Fruit fly (Drosophila melanogaster) whole organism, pupa: ENCODE results near the gene IntS6.

Source experiments
- CG10348 ChIP-seq: fragments of 200-800 bp; sonication (Bioruptor generic); IDR thresholded peaks from 2 replicates; pipeline ENCODE4 v1.3.6; 2022; ENCODE audit warnings: missing biosample characterization, missing genetic modification characterization
- CG12605 ChIP-seq: fragments of 200-800 bp; sonication (Bioruptor generic); IDR thresholded peaks from 2 replicates; pipeline ENCODE4 v1.3.6; 2022; ENCODE audit warnings: missing biosample characterization, missing genetic modification characterization
- CG13204 ChIP-seq: fragments of 200-800 bp; sonication (Bioruptor generic); optimal IDR thresholded peaks from 2 replicates; lab custom pipeline; 2018; ENCODE audit warnings: missing biosample characterization, mild to moderate bottlenecking, missing genetic modification characterization, moderate library complexity
- CG14655 ChIP-seq: fragments of 200-800 bp; sonication (Bioruptor generic); optimal IDR thresholded peaks from 3 replicates; lab custom pipeline; 2017; ENCODE audit warnings: mild to moderate bottlenecking, missing biosample characterization, missing genetic modification reagents, missing genetic modification characterization
- CG15710 ChIP-seq: fragments of 200-800 bp; sonication (Bioruptor generic); optimal IDR thresholded peaks from 2 replicates; lab custom pipeline; 2018; ENCODE audit warnings: missing biosample characterization, mild to moderate bottlenecking, missing genetic modification characterization, moderate library complexity
- CG17806 ChIP-seq: fragments of 200-800 bp; sonication (Bioruptor generic); optimal IDR thresholded peaks from 2 replicates; lab custom pipeline; 2018; ENCODE audit warnings: missing biosample characterization, mild to moderate bottlenecking, missing genetic modification characterization, moderate library complexity
- CG32121 ChIP-seq: fragments of 200-800 bp; sonication (Bioruptor generic); IDR thresholded peaks from 2 replicates; pipeline ENCODE4 v1.3.6; 2022; ENCODE audit warnings: missing biosample characterization, missing genetic modification characterization
- CG34367 ChIP-seq: fragments of 200-800 bp; sonication (Bioruptor generic); optimal IDR thresholded peaks from 2 replicates; lab custom pipeline; 2018; ENCODE audit warnings: missing biosample characterization, mild to moderate bottlenecking, missing genetic modification characterization
- CG4496 ChIP-seq: fragments of 200-800 bp; sonication (Bioruptor generic); IDR thresholded peaks from 3 replicates; pipeline ENCODE4 v1.3.6; 2022; ENCODE audit warnings: missing biosample characterization, missing genetic modification characterization
- CG8159 ChIP-seq: fragments of 200-800 bp; sonication (Bioruptor generic); optimal IDR thresholded peaks from 3 replicates; lab custom pipeline; 2018; ENCODE audit warnings: missing biosample characterization, mild to moderate bottlenecking, missing genetic modification characterization, moderate library complexity
- CG8301 ChIP-seq: fragments of 200-800 bp; sonication (Bioruptor generic); optimal IDR thresholded peaks from 2 replicates; lab custom pipeline; 2018; ENCODE audit warnings: missing biosample characterization, mild to moderate bottlenecking, missing genetic modification characterization
- CG9948 ChIP-seq: fragments of 200-800 bp; sonication (Bioruptor generic); optimal IDR thresholded peaks from 2 replicates; lab custom pipeline; 2018; ENCODE audit warnings: missing biosample characterization, mild to moderate bottlenecking, missing genetic modification characterization, moderate library complexity
- D1 ChIP-seq: fragments of 200-800 bp; sonication (Bioruptor generic); optimal IDR thresholded peaks from 2 replicates; lab custom pipeline; 2018; ENCODE audit warnings: missing biosample characterization, mild to moderate bottlenecking, missing genetic modification characterization, moderate library complexity
- EcR ChIP-seq: fragments of 200-800 bp; sonication (Bioruptor generic); optimal IDR thresholded peaks from 3 replicates; lab custom pipeline; 2019; ENCODE audit warnings: missing biosample characterization, missing genetic modification characterization, mild to moderate bottlenecking, moderate library complexity, missing genetic modification reagents
- Ets98B ChIP-seq: fragments of 200-800 bp; sonication (Bioruptor generic); IDR thresholded peaks from 2 replicates; pipeline ENCODE4 v1.3.6; 2022; ENCODE audit warnings: missing biosample characterization, missing genetic modification characterization
- Pif1A ChIP-seq: fragments of 200-800 bp; sonication (Bioruptor generic); optimal IDR thresholded peaks from 3 replicates; lab custom pipeline; 2016; ENCODE audit warnings: missing biosample characterization, missing genetic modification characterization
- Pif1B ChIP-seq: fragments of 200-800 bp; sonication (Bioruptor generic); optimal IDR thresholded peaks from 3 replicates; lab custom pipeline; 2016; ENCODE audit warnings: missing biosample characterization, missing genetic modification characterization
- Snoo ChIP-seq: fragments of 200-800 bp; sonication (Bioruptor generic); optimal IDR thresholded peaks from 3 replicates; lab custom pipeline; 2017; ENCODE audit warnings: missing biosample characterization, mild to moderate bottlenecking, missing genetic modification characterization, inconsistent platforms
- fd96Ca ChIP-seq: fragments of 200-800 bp; sonication (Bioruptor generic); IDR thresholded peaks from 3 replicates; pipeline ENCODE4 v1.3.6; 2022; ENCODE audit warnings: missing biosample characterization, missing genetic modification characterization
- gl ChIP-seq: fragments of 200-800 bp; sonication (Bioruptor generic); optimal IDR thresholded peaks from 2 replicates; lab custom pipeline; 2018; ENCODE audit warnings: missing biosample characterization, mild to moderate bottlenecking, missing genetic modification characterization
- rn ChIP-seq: fragments of 200-800 bp; sonication (Bioruptor generic); IDR thresholded peaks from 2 replicates; pipeline ENCODE4 v1.3.6; 2022; ENCODE audit warnings: missing biosample characterization, missing genetic modification characterization

Gene IntS6

DNA sequence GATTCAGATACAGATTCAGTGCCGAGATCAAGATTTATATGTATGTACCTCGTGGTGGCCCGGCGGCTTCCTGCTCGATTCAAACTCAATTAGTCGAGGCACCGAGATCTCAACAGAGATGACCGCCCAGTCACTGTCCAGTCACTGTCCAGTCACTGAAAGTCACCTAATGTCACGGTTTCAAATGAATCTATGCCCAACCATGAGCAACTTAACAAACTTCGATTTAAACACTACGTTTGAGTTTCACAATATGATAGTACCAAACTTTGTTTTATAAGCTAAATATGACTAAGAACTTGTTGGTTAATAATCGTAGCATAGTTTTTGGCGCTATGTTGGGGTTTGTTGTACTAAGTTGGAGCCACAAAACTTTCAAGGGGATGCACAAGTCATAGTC lies 42.0 kb downstream of the IntS6 start:
- TF ChIP-seq CG34367 (tag; lab: Kevin White, UChicago) = no peak
- no peak for TF ChIP-seq CG8159 (tag; lab: Kevin White, UChicago)
- TF ChIP-seq Snoo (tag; lab: Kevin White, UChicago) = no peak
- no peak for TF ChIP-seq CG15710
- no peak for TF ChIP-seq CG8301 (tag; lab: Kevin White, UChicago)
- no peak for TF ChIP-seq CG12605
- TF ChIP-seq Pif1B (GFP tag; lab: Kevin White, UChicago) = no peak
- TF ChIP-seq EcR (GFP tag; lab: Kevin White, UChicago) = no peak
- no peak for TF ChIP-seq CG32121 (GFP tag; lab: Robert Waterston, UW)
- no peak for TF ChIP-seq CG14655
- TF ChIP-seq CG13204 (GFP tag; lab: Kevin White, UChicago) = no peak
- TF ChIP-seq CG10348 = no peak
- no peak for TF ChIP-seq CG4496 (GFP tag; lab: Robert Waterston, UW)
- no peak for TF ChIP-seq Pif1A (GFP tag; lab: Kevin White, UChicago)
- TF ChIP-seq rn = no peak
- no peak for TF ChIP-seq gl (tag; lab: Kevin White, UChicago)
- no peak for TF ChIP-seq CG9948

DNA sequence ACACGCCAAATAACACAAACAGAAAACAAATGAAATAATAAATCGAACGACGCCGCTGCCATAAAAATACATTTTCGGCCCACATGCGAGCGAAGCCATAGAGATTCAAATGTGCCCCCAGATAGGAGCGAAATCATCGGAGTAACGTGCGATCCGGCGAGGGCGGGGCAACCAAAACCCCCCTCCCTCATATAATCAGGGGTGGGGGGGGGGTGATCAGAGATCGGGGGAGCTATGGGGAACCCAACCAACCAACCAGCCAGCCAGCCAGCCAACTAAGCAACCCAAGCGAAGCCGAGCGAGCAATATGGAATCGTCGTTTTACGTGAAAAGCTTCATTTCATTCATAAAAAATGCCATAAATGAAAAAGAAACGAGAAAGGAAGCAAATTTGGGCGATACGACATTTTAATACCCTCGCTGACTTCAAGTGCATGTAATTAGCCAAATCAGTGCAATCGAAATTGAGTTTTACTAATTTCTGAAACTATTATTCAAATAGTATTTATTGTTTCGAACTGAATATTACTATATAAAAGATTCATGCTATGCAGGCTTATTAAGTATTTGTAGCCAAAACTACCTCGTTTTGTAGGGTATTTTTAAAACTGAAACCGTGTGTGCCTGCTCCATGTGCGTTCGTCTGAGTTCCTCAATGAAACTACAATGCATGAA lies 47.1 kb downstream of the IntS6 start:
- TF ChIP-seq Snoo (tag; lab: Kevin White, UChicago) (peak; percentile 40), CG34367 (tag; lab: Kevin White, UChicago) (peak; percentile 15), CG8301 (tag; lab: Kevin White, UChicago) (peak; percentile 65), fd96Ca (no peak), rn (0 out of 2 replicates have a peak, but pooled peaks have one; percentile 30), CG32121 (GFP tag; lab: Robert Waterston, UW) (peak; percentile 26; the same call in 1 of the 2 replicates), CG8159 (tag; lab: Kevin White, UChicago) (peak; percentile 70), CG17806 (peak; percentile 62), CG14655 (peak; percentile 54), CG4496 (GFP tag; lab: Robert Waterston, UW) (no peak; the same call in 2 of the 3 replicates), CG13204 (GFP tag; lab: Kevin White, UChicago) (no peak), EcR (GFP tag; lab: Kevin White, UChicago) (no peak), Pif1A (GFP tag; lab: Kevin White, UChicago) (peak; percentile 60), CG15710 (peak; percentile 59), CG9948 (peak; percentile 53), Ets98B (GFP tag; lab: Robert Waterston, UW) (0 out of 2 replicates have a peak, but pooled peaks have one; percentile 31), CG12605 (0 out of 2 replicates have a peak, but pooled peaks have one; percentile 11), Pif1B (GFP tag; lab: Kevin White, UChicago) (peak; percentile 55)

DNA sequence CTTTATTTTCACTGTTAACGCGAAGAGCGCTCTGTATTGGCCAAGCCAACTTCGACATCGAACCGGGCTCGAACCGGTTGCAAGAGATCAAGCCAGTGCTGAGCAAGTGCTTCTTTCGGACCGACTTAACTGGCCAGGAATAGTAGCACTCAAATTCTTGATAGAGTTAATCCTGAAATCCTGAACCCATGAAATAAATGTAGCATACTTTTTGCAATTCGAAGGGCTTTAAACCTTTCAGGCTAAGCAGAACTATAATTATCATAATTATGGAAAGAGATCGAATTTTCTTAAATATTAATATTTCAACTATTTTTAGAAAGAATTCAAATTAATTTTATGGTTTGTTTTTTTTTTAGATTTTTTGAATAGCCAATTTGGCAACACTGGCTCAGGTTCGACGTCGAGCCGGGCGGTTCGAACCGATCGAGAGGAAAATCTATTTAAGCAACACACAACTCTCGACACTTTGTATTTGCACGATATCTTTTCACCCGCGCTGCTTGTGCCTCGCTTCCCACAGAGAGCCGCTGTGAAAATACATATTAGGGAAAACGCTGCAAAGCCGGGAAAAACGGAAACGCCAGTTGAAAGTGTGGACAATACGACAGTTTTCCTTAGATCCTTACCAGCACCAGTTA lies 48.8 kb downstream of the IntS6 start, which contains the start of gene AdamTS-B:
AdamTS-B (plus strand) TSS at position 471 of the 641 bp plus-strand sequence.
- TF ChIP-seq CG9948 (peak; percentile 67), CG32121 (GFP tag; lab: Robert Waterston, UW) (peak; percentile 77), D1 (tag; lab: Kevin White, UChicago) (peak; percentile 34), CG8301 (tag; lab: Kevin White, UChicago) (peak; percentile 74), CG12605 (peak; percentile 51; the same call in 1 of the 2 replicates), CG8159 (tag; lab: Kevin White, UChicago) (peak; percentile 84), CG4496 (GFP tag; lab: Robert Waterston, UW) (peak; percentile 72), gl (tag; lab: Kevin White, UChicago) (peak; percentile 39), Pif1A (GFP tag; lab: Kevin White, UChicago) (peak; percentile 73), CG15710 (peak; percentile 78), CG14655 (peak; percentile 79), rn (0 out of 2 replicates have a peak, but pooled peaks have one; percentile 17), Snoo (tag; lab: Kevin White, UChicago) (peak; percentile 76), CG10348 (no peak), CG17806 (peak; percentile 73), CG13204 (GFP tag; lab: Kevin White, UChicago) (no peak), fd96Ca (0 out of 3 replicates have a peak, but pooled peaks have one; percentile 45), Ets98B (GFP tag; lab: Robert Waterston, UW) (peak; percentile 52), EcR (GFP tag; lab: Kevin White, UChicago) (no peak), Pif1B (GFP tag; lab: Kevin White, UChicago) (no peak), CG34367 (tag; lab: Kevin White, UChicago) (peak; percentile 52)

DNA sequence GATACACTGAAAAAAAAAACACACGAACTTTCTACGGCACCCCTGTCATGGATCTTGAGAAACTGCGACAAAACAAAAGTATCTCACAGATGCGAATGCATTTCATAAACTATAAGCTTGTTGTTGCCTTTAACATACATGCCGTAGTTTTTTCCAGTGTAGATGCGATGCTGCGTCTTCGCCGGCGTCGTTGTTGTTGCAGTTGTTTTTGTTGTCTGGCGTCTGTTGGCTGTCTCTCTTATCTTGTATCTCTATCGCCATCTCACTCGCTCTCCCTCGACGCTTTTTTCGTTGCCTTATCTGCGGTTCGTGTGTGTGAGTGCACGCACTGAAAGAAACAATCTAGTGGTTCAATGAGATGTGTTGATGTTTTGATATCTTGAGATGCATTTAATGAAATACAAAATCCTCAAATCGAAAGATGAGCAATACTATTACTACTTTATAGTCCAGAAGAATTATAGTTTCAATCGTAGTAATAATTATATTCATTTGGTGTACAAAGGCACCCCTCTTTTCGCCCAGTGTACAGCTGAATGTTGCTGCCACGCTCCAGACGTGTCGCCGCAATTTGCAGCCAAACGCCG lies 50.5 kb downstream of the IntS6 start:
- TF ChIP-seq CG17806 (peak; percentile 92), CG4496 (GFP tag; lab: Robert Waterston, UW) (peak; percentile 98), Snoo (tag; lab: Kevin White, UChicago) (peak; percentile 98), D1 (tag; lab: Kevin White, UChicago) (peak; percentile 27), Pif1B (GFP tag; lab: Kevin White, UChicago) (peak; percentile 95), Pif1A (GFP tag; lab: Kevin White, UChicago) (peak; percentile 98), CG32121 (GFP tag; lab: Robert Waterston, UW) (peak; percentile 92), CG14655 (peak; percentile 96), CG34367 (tag; lab: Kevin White, UChicago) (peak; percentile 92), rn (peak; percentile 94), CG8301 (tag; lab: Kevin White, UChicago) (peak; percentile 92), CG15710 (peak; percentile 95), EcR (GFP tag; lab: Kevin White, UChicago) (no peak), CG10348 (peak; percentile 79), gl (tag; lab: Kevin White, UChicago) (peak; percentile 89), CG13204 (GFP tag; lab: Kevin White, UChicago) (peak; percentile 95), Ets98B (GFP tag; lab: Robert Waterston, UW) (peak; percentile 97), CG8159 (tag; lab: Kevin White, UChicago) (peak; percentile 94), CG9948 (peak; percentile 86), CG12605 (peak; percentile 95), fd96Ca (peak; percentile 98)
